Worm (Caenorhabditis elegans) whole organism, dauer: ENCODE results near the gene bcc-1.

Source experiments
- unc-62 ChIP-seq: sonication (generic microtip); optimal IDR thresholded peaks from 2 replicates; lab custom pipeline; 2017; ENCODE audit warnings: missing biosample characterization, missing genetic modification reagents, missing genetic modification characterization

bcc-1 gene

ce11 chrIV:11092502-11093080 is at the start of gene bcc-1:
Gene bcc-1, minus strand, starts transcription at chrIV:11092552.
- TF ChIP-seq unc-62 (GFP tag; lab: Kevin White, UChicago): no peak

ce11 chrIV:11131268-11131667 is 38.9 kb upstream of the bcc-1 start, which contains the start of gene ard-1:
Gene ard-1, plus strand, starts transcription at chrIV:11131279.
- no peak for TF ChIP-seq unc-62 (GFP tag; lab: Kevin White, UChicago)

- TF ChIP-seq unc-62 (GFP tag; lab: Kevin White, UChicago): no peak
Observed at ce11 chrIV:11130774-11131173, 38.4 kb upstream of the bcc-1 start.

- no peak for TF ChIP-seq unc-62 (GFP tag; lab: Kevin White, UChicago)
Observed at ce11 chrIV:11126028-11126427, 33.7 kb upstream of the bcc-1 start.

- no peak for TF ChIP-seq unc-62 (GFP tag; lab: Kevin White, UChicago)
Observed at ce11 chrIV:11126004-11126027, 33.5 kb upstream of the bcc-1 start, which contains the start of gene swsn-4. Gene swsn-4, plus strand, starts transcription at chrIV:11126024.

- TF ChIP-seq unc-62 (GFP tag; lab: Kevin White, UChicago): no peak
Observed at ce11 chrIV:11125604-11126003, 33.3 kb upstream of the bcc-1 start.

- TF ChIP-seq unc-62 (GFP tag; lab: Kevin White, UChicago): no peak
Observed at ce11 chrIV:11125200-11125599, 32.8 kb upstream of the bcc-1 start.

ce11 chrIV:11124674-11125073 is 32.3 kb upstream of the bcc-1 start, which contains the start of gene spo-11:
Gene spo-11, minus strand, starts transcription at chrIV:11124862.
- no peak for TF ChIP-seq unc-62 (GFP tag; lab: Kevin White, UChicago)

- TF ChIP-seq unc-62 (GFP tag; lab: Kevin White, UChicago): no peak
Observed at ce11 chrIV:11119972-11120562, 27.7 kb upstream of the bcc-1 start.

- no peak for TF ChIP-seq unc-62 (GFP tag; lab: Kevin White, UChicago)
Observed at ce11 chrIV:11118837-11119491, 26.6 kb upstream of the bcc-1 start, which contains the start of the genes imp-2 and enpl-1. Gene imp-2, minus strand, starts transcription at chrIV:11118887. Gene enpl-1, plus strand, starts transcription at chrIV:11119298.

ce11 chrIV:11112641-11113040 is 20.3 kb upstream of the bcc-1 start, which contains the start of gene clc-9:
Gene clc-9, plus strand, starts transcription at chrIV:11112941.
- TF ChIP-seq unc-62 (GFP tag; lab: Kevin White, UChicago): no peak

- TF ChIP-seq unc-62 (GFP tag; lab: Kevin White, UChicago): no peak
Observed at ce11 chrIV:11111898-11112297, 19.5 kb upstream of the bcc-1 start.

- no peak for TF ChIP-seq unc-62 (GFP tag; lab: Kevin White, UChicago)
Observed at ce11 chrIV:11110995-11111619, 18.8 kb upstream of the bcc-1 start, which contains the start of gene rps-5. Gene rps-5, minus strand, starts transcription at chrIV:11111045.

ce11 chrIV:11109771-11110170 is 17.4 kb upstream of the bcc-1 start, which contains the start of gene pigk-1:
Gene pigk-1, minus strand, starts transcription at chrIV:11110018.
- TF ChIP-seq unc-62 (GFP tag; lab: Kevin White, UChicago): no peak

- no peak for TF ChIP-seq unc-62 (GFP tag; lab: Kevin White, UChicago)
Observed at ce11 chrIV:11105724-11106123, 13.4 kb upstream of the bcc-1 start, which contains the start of gene srlf-24. Gene srlf-24, minus strand, starts transcription at chrIV:11105824.

ce11 chrIV:11103501-11103900 is 11.1 kb upstream of the bcc-1 start:
- TF ChIP-seq unc-62 (GFP tag; lab: Kevin White, UChicago): no peak
